Worm (Caenorhabditis elegans) whole organism, early embryonic: ENCODE measurements around the gene hsp-90.

ENCODE experiments used
- B0310.2 ChIP-seq: sonication (generic microtip); optimal IDR thresholded peaks from 2 replicates; lab custom pipeline; 2016; ENCODE audit warnings: mild to moderate bottlenecking, missing genetic modification characterization, missing compliant biosample characterization
- F13C5.2 ChIP-seq: sonication (generic microtip); optimal IDR thresholded peaks from 2 replicates; lab custom pipeline; 2017; ENCODE audit warnings: mild to moderate bottlenecking, missing genetic modification characterization, inconsistent platforms, missing compliant biosample characterization
- aly-1 ChIP-seq: sonication (generic microtip); optimal IDR thresholded peaks from 2 replicates; lab custom pipeline; 2016; ENCODE audit warnings: missing genetic modification characterization, missing compliant biosample characterization
- ama-1 ChIP-seq: fragments of 150-350 bp; optimal IDR thresholded peaks from 2 replicates; lab custom pipeline; 2014
- ceh-13 ChIP-seq: fragments of 200-800 bp; sonication (Bioruptor generic); optimal IDR thresholded peaks from 2 replicates; lab custom pipeline; 2018; ENCODE audit warnings: mild to moderate bottlenecking, missing genetic modification characterization, missing compliant biosample characterization
- ceh-36 ChIP-seq: sonication (generic microtip); optimal IDR thresholded peaks from 2 replicates; lab custom pipeline; 2016; ENCODE audit warnings: missing genetic modification characterization, inconsistent platforms, missing compliant biosample characterization
- ets-7 ChIP-seq: sonication (generic microtip); optimal IDR thresholded peaks from 2 replicates; lab custom pipeline; 2016; ENCODE audit warnings: missing genotype, missing genetic modification characterization, missing compliant biosample characterization
- flt-1 ChIP-seq: fragments of 200-800 bp; sonication (Bioruptor generic); IDR thresholded peaks from 2 replicates; pipeline ENCODE4 v1.3.6; 2022; ENCODE audit warnings: missing genetic modification characterization, missing compliant biosample characterization
- hmbx-1 ChIP-seq: sonication (generic microtip); optimal IDR thresholded peaks from 2 replicates; lab custom pipeline; 2016; ENCODE audit warnings: mild to moderate bottlenecking, missing genetic modification characterization, missing compliant biosample characterization
- hmg-4 ChIP-seq: fragments of 200-800 bp; sonication (Bioruptor generic); optimal IDR thresholded peaks from 2 replicates; lab custom pipeline; 2018; ENCODE audit warnings: mild to moderate bottlenecking, missing genetic modification characterization, missing compliant biosample characterization
- hnd-1 ChIP-seq: sonication (generic microtip); optimal IDR thresholded peaks from 2 replicates; lab custom pipeline; 2016; ENCODE audit warnings: missing genetic modification characterization, missing compliant biosample characterization
- pes-1 ChIP-seq: fragments of 200-800 bp; sonication (Bioruptor generic); IDR thresholded peaks from 2 replicates; pipeline ENCODE4 v1.3.6; 2022; ENCODE audit warnings: missing genetic modification reagents, missing genetic modification characterization, missing compliant biosample characterization
- scrt-1 ChIP-seq: fragments of 200-800 bp; sonication (Bioruptor generic); IDR thresholded peaks from 2 replicates; pipeline ENCODE4 v1.3.6; 2022; ENCODE audit warnings: missing genetic modification characterization, missing compliant biosample characterization
- sea-1 ChIP-seq: fragments of 200-800 bp; sonication (Bioruptor generic); conservative IDR thresholded peaks from 2 replicates; pipeline ENCODE4 v1.3.6; 2022; ENCODE audit warnings: missing genetic modification characterization, missing compliant biosample characterization
- tbx-11 ChIP-seq: fragments of 200-800 bp; sonication (Bioruptor generic); IDR thresholded peaks from 2 replicates; pipeline ENCODE4 v1.3.6; 2022; ENCODE audit warnings: missing genetic modification characterization, missing compliant biosample characterization
- tbx-37 ChIP-seq: fragments of 200-800 bp; sonication (Bioruptor generic); conservative IDR thresholded peaks from 2 replicates; pipeline ENCODE4 v1.3.6; 2022; ENCODE audit warnings: missing genetic modification reagents, missing genetic modification characterization, missing compliant biosample characterization
- tra-4 ChIP-seq: sonication (generic microtip); optimal IDR thresholded peaks from 2 replicates; lab custom pipeline; 2017; ENCODE audit warnings: missing genetic modification characterization, missing compliant biosample characterization

hsp-90 gene

ce11 chrV:14686231-14687105 lies 1.8 kb downstream of the hsp-90 start:
- no peak for TF ChIP-seq B0310.2 (tag; lab: Kevin White, UChicago)
- no peak for TF ChIP-seq tbx-37
- TF ChIP-seq sea-1: no peak
- 0 out of 2 replicates have a peak, but pooled peaks have one; percentile 39 for TF ChIP-seq scrt-1
- TF ChIP-seq flt-1 (GFP tag; lab: Robert Waterston, UW): no peak; the same call in 1 of the 2 replicates
- no peak for TF ChIP-seq hmg-4 (GFP tag; lab: Kevin White, UChicago)
- TF ChIP-seq ama-1: no peak
- no peak for TF ChIP-seq tra-4
- TF ChIP-seq ets-7 (tag; lab: Kevin White, UChicago): no peak

- TF ChIP-seq scrt-1 (0 out of 2 replicates have a peak, but pooled peaks have one; percentile 41), ceh-13 (GFP tag; lab: Kevin White, UChicago) (no peak), hmg-4 (GFP tag; lab: Kevin White, UChicago) (no peak), flt-1 (GFP tag; lab: Robert Waterston, UW) (peak; percentile 26; the same call in 1 of the 2 replicates)
Measured at ce11 chrV:14687106-14687964, 2.6 kb downstream of the hsp-90 start.

ce11 chrV:14688097-14688912 lies 3.6 kb downstream of the hsp-90 start, which contains the start of gene C47E8.11:
TSS of gene C47E8.11 (plus strand) at chrV:14688616.
- TF ChIP-seq ama-1: peak; percentile 58
- TF ChIP-seq ceh-13 (GFP tag; lab: Kevin White, UChicago): no peak
- no peak for TF ChIP-seq B0310.2 (tag; lab: Kevin White, UChicago)
- no peak for TF ChIP-seq scrt-1
- TF ChIP-seq hmbx-1 (tag; lab: Kevin White, UChicago): no peak
- TF ChIP-seq ets-7 (tag; lab: Kevin White, UChicago): peak; percentile 30
- no peak for TF ChIP-seq aly-1 (tag; lab: Kevin White, UChicago)
- TF ChIP-seq flt-1 (GFP tag; lab: Robert Waterston, UW): no peak

ce11 chrV:14689060-14689750 lies 4.5 kb downstream of the hsp-90 start, which contains the start of gene gasr-8:
TSS of gene gasr-8 (plus strand) at chrV:14689110.
- TF ChIP-seq flt-1 (GFP tag; lab: Robert Waterston, UW) (peak; percentile 84), tbx-11 (GFP tag; lab: Robert Waterston, UW) (peak; percentile 73; the same call in 1 of the 2 replicates), ceh-36 (tag; lab: Kevin White, UChicago) (no peak), hmg-4 (GFP tag; lab: Kevin White, UChicago) (peak; percentile 26), hnd-1 (tag; lab: Kevin White, UChicago) (peak; percentile 32), aly-1 (tag; lab: Kevin White, UChicago) (peak; percentile 57), pes-1 (GFP tag; lab: Robert Waterston, UW) (peak; percentile 84), ceh-13 (GFP tag; lab: Kevin White, UChicago) (peak; percentile 58), sea-1 (peak; percentile 79), B0310.2 (tag; lab: Kevin White, UChicago) (peak; percentile 43), ets-7 (tag; lab: Kevin White, UChicago) (no peak), tbx-37 (peak; percentile 64), F13C5.2 (tag; lab: Kevin White, UChicago) (no peak), ama-1 (no peak), scrt-1 (0 out of 2 replicates have a peak, but pooled peaks have one; percentile 72), tra-4 (peak; percentile 40), hmbx-1 (tag; lab: Kevin White, UChicago) (no peak)

ce11 chrV:14695713-14696112 lies 11.0 kb downstream of the hsp-90 start:
- TF ChIP-seq pes-1 (GFP tag; lab: Robert Waterston, UW) (no peak), ceh-13 (GFP tag; lab: Kevin White, UChicago) (no peak)

- peak; percentile 87 for TF ChIP-seq aly-1 (tag; lab: Kevin White, UChicago)
- TF ChIP-seq scrt-1: no peak
- peak; percentile 45 for TF ChIP-seq ets-7 (tag; lab: Kevin White, UChicago)
- 0 out of 2 replicates have a peak, but pooled peaks have one; percentile 12 for TF ChIP-seq tbx-11 (GFP tag; lab: Robert Waterston, UW)
- no peak for TF ChIP-seq ceh-13 (GFP tag; lab: Kevin White, UChicago)
- peak; percentile 91 for TF ChIP-seq hmg-4 (GFP tag; lab: Kevin White, UChicago)
- no peak; the same call in 1 of the 2 replicates for TF ChIP-seq pes-1 (GFP tag; lab: Robert Waterston, UW)
- 0 out of 2 replicates have a peak, but pooled peaks have one; percentile 4 for TF ChIP-seq tbx-37
- TF ChIP-seq F13C5.2 (tag; lab: Kevin White, UChicago): peak; percentile 79
Measured at ce11 chrV:14696604-14697307, 12.0 kb downstream of the hsp-90 start, which contains the start of gene unc-112. TSS of gene unc-112 (minus strand) at chrV:14696654.
